Worm (Caenorhabditis elegans) whole organism, L4 larva: Measurements from ENCODE around the gene nstp-2.
A peak's percentile ranks its signal among the peaks of the same experiment; 100 is the strongest.

Experiments used
- D1046.2 ChIP-seq: fragments of 200-800 bp; sonication (Bioruptor generic); IDR thresholded peaks from 2 replicates; pipeline ENCODE4 v1.3.6; 2022; ENCODE audit warnings: missing genetic modification characterization, missing compliant biosample characterization
- T26A8.4 ChIP-seq: fragments of 200-800 bp; sonication (Bioruptor generic); IDR thresholded peaks from 2 replicates; pipeline ENCODE4 v1.3.6; 2022; ENCODE audit warnings: missing genetic modification characterization, missing compliant biosample characterization
- ZK337.2 ChIP-seq: fragments of 200-800 bp; sonication (Bioruptor generic); IDR thresholded peaks from 2 replicates; pipeline ENCODE4 v1.3.6; 2022; ENCODE audit warnings: missing genetic modification reagents, missing genetic modification characterization, missing compliant biosample characterization
- aha-1 ChIP-seq: fragments of 150-350 bp; peaks from one replicate; lab custom pipeline; 2014; ENCODE audit warnings: missing biosample characterization, missing genetic modification characterization
- arid-1 ChIP-seq: fragments of 200-800 bp; sonication (Bioruptor generic); conservative IDR thresholded peaks from 2 replicates; pipeline ENCODE4 v1.3.6; 2022; ENCODE audit warnings: missing genetic modification reagents, missing genetic modification characterization, missing compliant biosample characterization
- attf-4 ChIP-seq: sonication (generic microtip); optimal IDR thresholded peaks from 3 replicates; lab custom pipeline; 2017; ENCODE audit warnings: missing biosample characterization, missing genetic modification characterization
- ceh-32 ChIP-seq: sonication (generic microtip); optimal IDR thresholded peaks from 2 replicates; lab custom pipeline; 2016; ENCODE audit warnings: mild to moderate bottlenecking, missing genetic modification characterization, missing compliant biosample characterization; ENCODE audit not compliant: poor library complexity
- ceh-44 ChIP-seq: fragments of 200-800 bp; sonication (Bioruptor generic); IDR thresholded peaks from 2 replicates; pipeline ENCODE4 v1.3.6; 2022; ENCODE audit warnings: missing genetic modification reagents, missing genetic modification characterization, missing compliant biosample characterization
- daf-12 ChIP-seq: fragments of 150-350 bp; optimal IDR thresholded peaks from 2 replicates; lab custom pipeline; 2014; ENCODE audit warnings: missing biosample characterization, missing genetic modification reagents, missing genetic modification characterization
- daf-16 ChIP-seq, 3 experiments: sonication (generic microtip); optimal IDR thresholded peaks; 2 replicates each; lab custom pipeline; 2016 to 2017; ENCODE audit warnings: missing genetic modification characterization in 3 of 3, missing genetic modification reagents in 3 of 3, mild to moderate bottlenecking in 2 of 3, missing compliant biosample characterization in 2 of 3, missing biosample characterization in 1 of 3, moderate library complexity in 1 of 3
- daf-19 ChIP-seq: fragments of 200-800 bp; sonication (Bioruptor generic); conservative IDR thresholded peaks from 2 replicates; pipeline ENCODE4 v1.3.6; 2022; ENCODE audit warnings: missing genetic modification characterization, missing compliant biosample characterization
- dve-1 ChIP-seq: sonication (generic microtip); optimal IDR thresholded peaks from 2 replicates; lab custom pipeline; 2017; ENCODE audit warnings: antibody characterized with exemption, mild to moderate bottlenecking, missing genetic modification characterization, missing compliant biosample characterization; ENCODE audit not compliant: insufficient read depth
- egl-43 ChIP-seq: fragments of 200-800 bp; sonication (Bioruptor generic); IDR thresholded peaks from 2 replicates; pipeline ENCODE4 v1.3.6; 2022; ENCODE audit warnings: missing genetic modification reagents, missing genetic modification characterization, missing compliant biosample characterization
- hif-1 ChIP-seq, 2 experiments: sonication (generic microtip); optimal IDR thresholded peaks; 2 replicates each; lab custom pipeline; 2016 to 2017; ENCODE audit warnings: missing compliant biosample characterization in 2 of 2, missing genetic modification characterization in 2 of 2, missing genetic modification reagents in 2 of 2, missing genotype in 2 of 2, mild to moderate bottlenecking in 1 of 2
- hlh-11 ChIP-seq: fragments of 200-800 bp; sonication (Bioruptor generic); optimal IDR thresholded peaks from 2 replicates; lab custom pipeline; 2018; ENCODE audit warnings: mild to moderate bottlenecking, missing genetic modification characterization, missing compliant biosample characterization
- hlh-30 ChIP-seq: sonication (generic microtip); optimal IDR thresholded peaks from 2 replicates; lab custom pipeline; 2017; ENCODE audit warnings: antibody characterized with exemption, mild to moderate bottlenecking, missing genetic modification characterization, missing compliant biosample characterization; ENCODE audit not compliant: insufficient read depth
- lin-38 ChIP-seq: fragments of 200-800 bp; sonication (Bioruptor generic); IDR thresholded peaks from 2 replicates; pipeline ENCODE4 v1.3.6; 2022; ENCODE audit warnings: missing genetic modification reagents, missing genetic modification characterization, missing compliant biosample characterization
- lsy-2 ChIP-seq, 2 experiments: fragments of 150-350 bp in 1 of 2; sonication (generic microtip) in 1 of 2; optimal IDR thresholded peaks; 2 replicates each; lab custom pipeline; 2014 to 2017; ENCODE audit warnings: missing biosample characterization in 2 of 2, missing genetic modification characterization in 2 of 2
- mep-1 ChIP-seq: fragments of 150-350 bp; sonication (generic microtip); optimal IDR thresholded peaks from 3 replicates; lab custom pipeline; 2014; ENCODE audit warnings: missing biosample characterization, missing genetic modification characterization
- mxl-3 ChIP-seq: fragments of 200-800 bp; sonication (Bioruptor generic); optimal IDR thresholded peaks from 2 replicates; lab custom pipeline; 2018; ENCODE audit warnings: mild to moderate bottlenecking, missing genetic modification characterization, missing compliant biosample characterization
- nhr-11 ChIP-seq: fragments of 150-350 bp; optimal IDR thresholded peaks from 2 replicates; lab custom pipeline; 2014; ENCODE audit warnings: missing biosample characterization, missing genetic modification characterization
- nhr-237 ChIP-seq: sonication (generic microtip); optimal IDR thresholded peaks from 2 replicates; lab custom pipeline; 2017; ENCODE audit warnings: missing biosample characterization, missing genetic modification characterization
- nhr-25 ChIP-seq: sonication (generic microtip); optimal IDR thresholded peaks from 2 replicates; lab custom pipeline; 2017; ENCODE audit warnings: missing genetic modification characterization, mild to moderate bottlenecking, missing compliant biosample characterization, antibody characterized with exemption, moderate library complexity, borderline replicate concordance; ENCODE audit not compliant: insufficient read depth
- nhr-28 ChIP-seq: fragments of 150-350 bp; optimal IDR thresholded peaks from 2 replicates; lab custom pipeline; 2014; ENCODE audit warnings: missing biosample characterization, missing genetic modification characterization
- nhr-76 ChIP-seq: fragments of 150-350 bp; optimal IDR thresholded peaks from 2 replicates; lab custom pipeline; 2014; ENCODE audit warnings: missing biosample characterization, missing genetic modification characterization
- pha-4 ChIP-seq, 2 experiments: fragments of 150-350 bp in 1 of 2; fragments of 200-800 bp in 1 of 2; sonication (Bioruptor generic) in 1 of 2; IDR thresholded peaks in 1 of 2; optimal IDR thresholded peaks in 1 of 2; 2 replicates each; pipeline versions ENCODE4 v1.3.6 to Lab custom; 2014 to 2022; ENCODE audit warnings: missing genetic modification characterization in 2 of 2, missing genetic modification reagents in 2 of 2, missing biosample characterization in 1 of 2, missing compliant biosample characterization in 1 of 2
- sdz-12 ChIP-seq: fragments of 200-800 bp; sonication (Bioruptor generic); optimal IDR thresholded peaks from 2 replicates; lab custom pipeline; 2018; ENCODE audit warnings: mild to moderate bottlenecking, missing genetic modification characterization, missing compliant biosample characterization
- set-16 ChIP-seq: fragments of 200-800 bp; sonication (Bioruptor generic); IDR thresholded peaks from 2 replicates; pipeline ENCODE4 v1.3.6; 2022; ENCODE audit warnings: missing genetic modification reagents, missing genetic modification characterization, missing compliant biosample characterization
- tra-1 ChIP-seq: fragments of 200-800 bp; sonication (Bioruptor generic); IDR thresholded peaks from 2 replicates; pipeline ENCODE4 v1.3.6; 2022; ENCODE audit warnings: missing genetic modification reagents, missing genetic modification characterization, missing compliant biosample characterization
- unc-39 ChIP-seq: sonication (generic microtip); optimal IDR thresholded peaks from 2 replicates; lab custom pipeline; 2017; ENCODE audit warnings: missing biosample characterization, missing genetic modification characterization
- unc-62 ChIP-seq, 3 experiments: fragments of 150-350 bp in 1 of 3; sonication (generic microtip); optimal IDR thresholded peaks in 2 of 3; peaks in 1 of 3; 1 replicate in 1 of 3; 2 replicates in 2 of 3; lab custom pipeline; 2014 to 2017; ENCODE audit warnings: missing biosample characterization in 3 of 3, missing genetic modification characterization in 3 of 3, missing genetic modification reagents in 3 of 3, missing genotype in 1 of 3
- zfp-2 ChIP-seq: sonication (generic microtip); optimal IDR thresholded peaks from 2 replicates; lab custom pipeline; 2016; ENCODE audit warnings: mild to moderate bottlenecking, missing genetic modification characterization, missing compliant biosample characterization
- ztf-7 ChIP-seq: fragments of 150-350 bp; optimal IDR thresholded peaks from 2 replicates; lab custom pipeline; 2014; ENCODE audit warnings: missing biosample characterization, missing genetic modification characterization

Gene nstp-2

ce11 chrIV:6576728-6577101 lies 29.3 kb downstream of the nstp-2 start (continued):
- TF ChIP-seq hif-1 (tag; optimal IDR thresholded peaks at IDR 0.05; lab: Kevin White, UChicago) (peak in 1 of 2 experiments; percentile 17), dve-1 (tag; lab: Kevin White, UChicago) (peak; percentile 87), zfp-2 (no peak), sdz-12 (no peak), tra-1 (GFP tag; lab: Robert Waterston, UW) (no peak), nhr-11 (tag; lab: Kevin White, UChicago) (no peak), arid-1 (GFP tag; lab: Robert Waterston, UW) (0 out of 2 replicates have a peak, but pooled peaks have one; percentile 36), ZK337.2 (no peak), ztf-7 (tag; lab: Kevin White, UChicago) (no peak), nhr-76 (tag; lab: Kevin White, UChicago) (no peak), D1046.2 (GFP tag; lab: Robert Waterston, UW) (no peak), egl-43 (no peak), daf-12 (tag; lab: Kevin White, UChicago) (no peak), lin-38 (peak; percentile 49), aha-1 (tag; lab: Kevin White, UChicago) (no peak), mxl-3 (GFP tag; lab: Kevin White, UChicago) (peak; percentile 30), daf-19 (GFP tag; lab: Robert Waterston, UW) (no peak), set-16 (GFP tag; lab: Robert Waterston, UW) (no peak), hlh-30 (tag; lab: Kevin White, UChicago) (peak; percentile 59), ceh-44 (GFP tag; lab: Robert Waterston, UW) (no peak), ceh-32 (tag; lab: Kevin White, UChicago) (no peak), nhr-25 (tag; lab: Kevin White, UChicago) (peak; percentile 63), lsy-2 (tag; optimal IDR thresholded peaks at IDR 0.05; lab: Kevin White, UChicago) (peak in 1 of 2 experiments; percentile 27), nhr-237 (tag; lab: Kevin White, UChicago) (no peak)

- TF ChIP-seq T26A8.4 (GFP tag; lab: Robert Waterston, UW) (0 out of 2 replicates have a peak, but pooled peaks have one; percentile 42), lin-38 (no peak), mxl-3 (GFP tag; lab: Kevin White, UChicago) (peak; percentile 28), set-16 (GFP tag; lab: Robert Waterston, UW) (peak; percentile 73; the same call in 1 of the 2 replicates), dve-1 (tag; lab: Kevin White, UChicago) (peak; percentile 85), unc-39 (tag; lab: Kevin White, UChicago) (no peak), daf-16 (GFP tag; optimal IDR thresholded peaks at IDR 0.05; lab: Kevin White, UChicago) (no peak), daf-16 (tag; optimal IDR thresholded peaks at IDR 0.05; lab: Kevin White, UChicago) (peak; percentile 74), nhr-28 (tag; lab: Kevin White, UChicago) (peak; percentile 34), aha-1 (tag; lab: Kevin White, UChicago) (peak; percentile 69), attf-4 (tag; lab: Kevin White, UChicago) (no peak), pha-4 (GFP tag; IDR thresholded peaks at IDR 0.05; lab: Robert Waterston, UW) (no peak; the same call in 1 of the 2 replicates), pha-4 (tag; optimal IDR thresholded peaks at IDR 0.05; lab: Kevin White, UChicago) (peak; percentile 68), unc-62 (GFP tag; optimal IDR thresholded peaks at IDR 0.05 in 1 of 2; lab: Kevin White, UChicago) (peak in 1 of 2 experiments; percentile 55), unc-62 (tag; optimal IDR thresholded peaks at IDR 0.05; lab: Kevin White, UChicago) (no peak), hlh-30 (tag; lab: Kevin White, UChicago) (peak; percentile 46), hlh-11 (tag; lab: Kevin White, UChicago) (peak; percentile 52), mep-1 (tag; lab: Kevin White, UChicago) (peak; percentile 42)
Observed at ce11 chrIV:6575959-6576727, 29.8 kb downstream of the nstp-2 start.
